Worm (Caenorhabditis elegans) whole organism, early embryonic: ENCODE data around the gene sams-4.

Experiments
- aly-1 ChIP-seq: sonication (generic microtip); optimal IDR thresholded peaks from 2 replicates; lab custom pipeline; 2016; ENCODE audit warnings: missing genetic modification characterization, missing compliant biosample characterization
- ama-1 ChIP-seq: fragments of 150-350 bp; optimal IDR thresholded peaks from 2 replicates; lab custom pipeline; 2014
- ceh-13 ChIP-seq: fragments of 200-800 bp; sonication (Bioruptor generic); optimal IDR thresholded peaks from 2 replicates; lab custom pipeline; 2018; ENCODE audit warnings: mild to moderate bottlenecking, missing genetic modification characterization, missing compliant biosample characterization
- ceh-36 ChIP-seq: sonication (generic microtip); optimal IDR thresholded peaks from 2 replicates; lab custom pipeline; 2016; ENCODE audit warnings: missing genetic modification characterization, inconsistent platforms, missing compliant biosample characterization
- ets-7 ChIP-seq: sonication (generic microtip); optimal IDR thresholded peaks from 2 replicates; lab custom pipeline; 2016; ENCODE audit warnings: missing genotype, missing genetic modification characterization, missing compliant biosample characterization
- hmbx-1 ChIP-seq: sonication (generic microtip); optimal IDR thresholded peaks from 2 replicates; lab custom pipeline; 2016; ENCODE audit warnings: mild to moderate bottlenecking, missing genetic modification characterization, missing compliant biosample characterization
- hnd-1 ChIP-seq: sonication (generic microtip); optimal IDR thresholded peaks from 2 replicates; lab custom pipeline; 2016; ENCODE audit warnings: missing genetic modification characterization, missing compliant biosample characterization
- sea-1 ChIP-seq: fragments of 200-800 bp; sonication (Bioruptor generic); conservative IDR thresholded peaks from 2 replicates; pipeline ENCODE4 v1.3.6; 2022; ENCODE audit warnings: missing genetic modification characterization, missing compliant biosample characterization
- tbx-37 ChIP-seq: fragments of 200-800 bp; sonication (Bioruptor generic); conservative IDR thresholded peaks from 2 replicates; pipeline ENCODE4 v1.3.6; 2022; ENCODE audit warnings: missing genetic modification reagents, missing genetic modification characterization, missing compliant biosample characterization
- tra-4 ChIP-seq: sonication (generic microtip); optimal IDR thresholded peaks from 2 replicates; lab custom pipeline; 2017; ENCODE audit warnings: missing genetic modification characterization, missing compliant biosample characterization

- TF ChIP-seq tbx-37 (GFP tag; lab: Robert Waterston, UW) (no peak), ama-1 (lab: Kevin White, UChicago) (no peak), hnd-1 (tag; lab: Kevin White, UChicago) (no peak), sea-1 (GFP tag; lab: Robert Waterston, UW) (no peak), ceh-13 (GFP tag; lab: Kevin White, UChicago) (no peak), ets-7 (tag; lab: Kevin White, UChicago) (no peak), ceh-36 (tag; lab: Kevin White, UChicago) (no peak), aly-1 (tag; lab: Kevin White, UChicago) (no peak), tra-4 (tag; lab: Kevin White, UChicago) (no peak), hmbx-1 (tag; lab: Kevin White, UChicago) (no peak)
Measured at ce11 chrIV:5824493-5824892, 21.7 kb downstream of the sams-4 start, which contains the start of gene egal-1.
